Worm (Caenorhabditis elegans) whole organism, midembryonic: ENCODE results near the gene C45G9.6.

Source experiments
- T22C8.4 ChIP-seq: fragments of 200-800 bp; sonication (Bioruptor generic); IDR thresholded peaks from 2 replicates; pipeline ENCODE4 v1.3.6; 2022; ENCODE audit warnings: missing genetic modification characterization, missing compliant biosample characterization
- cog-1 ChIP-seq: sonication (generic microtip); optimal IDR thresholded peaks from 2 replicates; lab custom pipeline; 2016; ENCODE audit warnings: missing genetic modification characterization, missing compliant biosample characterization
- flt-1 ChIP-seq: fragments of 200-800 bp; sonication (Bioruptor generic); IDR thresholded peaks from 2 replicates; pipeline ENCODE4 v1.3.6; 2022; ENCODE audit warnings: missing genetic modification characterization, missing compliant biosample characterization
- klf-2 ChIP-seq: fragments of 200-800 bp; sonication (Bioruptor generic); conservative IDR thresholded peaks from 2 replicates; pipeline ENCODE4 v1.3.6; 2022; ENCODE audit warnings: missing genetic modification reagents, missing genetic modification characterization, missing compliant biosample characterization
- med-1 ChIP-seq: sonication (generic microtip); optimal IDR thresholded peaks from 2 replicates; lab custom pipeline; 2017; ENCODE audit warnings: missing genetic modification characterization, mild to moderate bottlenecking, missing compliant biosample characterization, antibody characterized with exemption, missing genetic modification reagents; ENCODE audit not compliant: insufficient read depth
- ref-1 ChIP-seq: fragments of 200-800 bp; sonication (Bioruptor generic); conservative IDR thresholded peaks from 2 replicates; pipeline ENCODE4 v1.3.6; 2022; ENCODE audit warnings: missing genetic modification reagents, missing genetic modification characterization, missing compliant biosample characterization
- tab-1 ChIP-seq: fragments of 200-800 bp; sonication (Bioruptor generic); IDR thresholded peaks from 2 replicates; pipeline ENCODE4 v1.3.6; 2022; ENCODE audit warnings: missing genetic modification characterization, missing compliant biosample characterization
- ztf-23 ChIP-seq: fragments of 200-800 bp; sonication (Bioruptor generic); IDR thresholded peaks from 2 replicates; pipeline ENCODE4 v1.3.6; 2022; ENCODE audit warnings: missing genetic modification reagents, missing genetic modification characterization, missing compliant biosample characterization
- ztf-29 ChIP-seq: fragments of 200-800 bp; sonication (Bioruptor generic); IDR thresholded peaks from 2 replicates; pipeline ENCODE4 v1.3.6; 2022; ENCODE audit warnings: missing genetic modification reagents, missing genetic modification characterization, missing compliant biosample characterization

Gene C45G9.6

ce11 chrIII:5024393-5024964 lies 11.8 kb upstream of the C45G9.6 start, which contains the start of gene pcf-11:
TSS of gene pcf-11 (plus strand) at chrIII:5024914.
- peak; percentile 11 for TF ChIP-seq med-1 (GFP tag; lab: Kevin White, UChicago)
- peak; percentile 22 for TF ChIP-seq cog-1 (tag; lab: Kevin White, UChicago)
- no peak for TF ChIP-seq ref-1
- no peak for TF ChIP-seq tab-1 (GFP tag; lab: Robert Waterston, UW)
- TF ChIP-seq ztf-23 (GFP tag; lab: Robert Waterston, UW), result peak; percentile 80
- no peak for TF ChIP-seq klf-2
- no peak for TF ChIP-seq ztf-29 (GFP tag; lab: Robert Waterston, UW)
- peak; percentile 91 for TF ChIP-seq T22C8.4 (GFP tag; lab: Robert Waterston, UW)
- TF ChIP-seq flt-1, result no peak

- no peak for TF ChIP-seq T22C8.4 (GFP tag; lab: Robert Waterston, UW)
- no peak for TF ChIP-seq ref-1
- TF ChIP-seq flt-1, result no peak
- TF ChIP-seq tab-1 (GFP tag; lab: Robert Waterston, UW), result no peak
- TF ChIP-seq cog-1 (tag; lab: Kevin White, UChicago), result no peak
- TF ChIP-seq ztf-29 (GFP tag; lab: Robert Waterston, UW), result no peak
- TF ChIP-seq med-1 (GFP tag; lab: Kevin White, UChicago), result no peak
- no peak for TF ChIP-seq klf-2
- no peak; the same call in 1 of the 2 replicates for TF ChIP-seq ztf-23 (GFP tag; lab: Robert Waterston, UW)
Measured at ce11 chrIII:5025136-5025629, 11.1 kb upstream of the C45G9.6 start.

- no peak for TF ChIP-seq cog-1 (tag; lab: Kevin White, UChicago)
- no peak for TF ChIP-seq T22C8.4 (GFP tag; lab: Robert Waterston, UW)
- TF ChIP-seq med-1 (GFP tag; lab: Kevin White, UChicago), result no peak
- TF ChIP-seq flt-1, result no peak
- TF ChIP-seq ref-1, result no peak
- TF ChIP-seq tab-1 (GFP tag; lab: Robert Waterston, UW), result no peak
- no peak for TF ChIP-seq klf-2
- no peak for TF ChIP-seq ztf-23 (GFP tag; lab: Robert Waterston, UW)
- no peak for TF ChIP-seq ztf-29 (GFP tag; lab: Robert Waterston, UW)
Measured at ce11 chrIII:5026366-5026765, 9.9 kb upstream of the C45G9.6 start.

- TF ChIP-seq med-1 (GFP tag; lab: Kevin White, UChicago) (no peak), klf-2 (no peak), cog-1 (tag; lab: Kevin White, UChicago) (no peak), flt-1 (no peak), T22C8.4 (GFP tag; lab: Robert Waterston, UW) (no peak), tab-1 (GFP tag; lab: Robert Waterston, UW) (no peak), ref-1 (no peak), ztf-29 (GFP tag; lab: Robert Waterston, UW) (no peak), ztf-23 (GFP tag; lab: Robert Waterston, UW) (no peak)
Measured at ce11 chrIII:5027219-5027618, 9.0 kb upstream of the C45G9.6 start.

- TF ChIP-seq T22C8.4 (GFP tag; lab: Robert Waterston, UW) (no peak), klf-2 (no peak), cog-1 (tag; lab: Kevin White, UChicago) (no peak), ztf-23 (GFP tag; lab: Robert Waterston, UW) (no peak), ref-1 (no peak), med-1 (GFP tag; lab: Kevin White, UChicago) (no peak), flt-1 (no peak), ztf-29 (GFP tag; lab: Robert Waterston, UW) (no peak), tab-1 (GFP tag; lab: Robert Waterston, UW) (no peak)
Measured at ce11 chrIII:5030629-5031028, 5.6 kb upstream of the C45G9.6 start, which contains the start of gene klp-6. TSS of gene klp-6 (plus strand) at chrIII:5030929.

- TF ChIP-seq med-1 (GFP tag; lab: Kevin White, UChicago) (peak; percentile 29), cog-1 (tag; lab: Kevin White, UChicago) (peak; percentile 78), ztf-23 (GFP tag; lab: Robert Waterston, UW) (peak; percentile 95), ref-1 (peak; percentile 82), T22C8.4 (GFP tag; lab: Robert Waterston, UW) (peak; percentile 85), flt-1 (peak; percentile 94), tab-1 (GFP tag; lab: Robert Waterston, UW) (peak; percentile 91), ztf-29 (GFP tag; lab: Robert Waterston, UW) (peak; percentile 90), klf-2 (peak; percentile 87)
Measured at ce11 chrIII:5031375-5031836, 4.9 kb upstream of the C45G9.6 start.

ce11 chrIII:5042112-5042511 lies 5.9 kb downstream of the C45G9.6 start, which contains the start of gene nlp-43:
TSS of gene nlp-43 (plus strand) at chrIII:5042412.
- TF ChIP-seq cog-1 (tag; lab: Kevin White, UChicago), result no peak
- no peak for TF ChIP-seq ztf-29 (GFP tag; lab: Robert Waterston, UW)
- TF ChIP-seq T22C8.4 (GFP tag; lab: Robert Waterston, UW), result no peak
- TF ChIP-seq klf-2, result no peak
- no peak for TF ChIP-seq med-1 (GFP tag; lab: Kevin White, UChicago)
- no peak for TF ChIP-seq ref-1
- no peak for TF ChIP-seq flt-1
- no peak for TF ChIP-seq tab-1 (GFP tag; lab: Robert Waterston, UW)
- no peak for TF ChIP-seq ztf-23 (GFP tag; lab: Robert Waterston, UW)

- TF ChIP-seq ztf-23 (GFP tag; lab: Robert Waterston, UW), result no peak
- TF ChIP-seq flt-1, result no peak
- TF ChIP-seq med-1 (GFP tag; lab: Kevin White, UChicago), result no peak
- TF ChIP-seq ref-1, result no peak
- TF ChIP-seq ztf-29 (GFP tag; lab: Robert Waterston, UW), result no peak
- TF ChIP-seq T22C8.4 (GFP tag; lab: Robert Waterston, UW), result no peak
- no peak for TF ChIP-seq cog-1 (tag; lab: Kevin White, UChicago)
- no peak for TF ChIP-seq klf-2
- no peak for TF ChIP-seq tab-1 (GFP tag; lab: Robert Waterston, UW)
Measured at ce11 chrIII:5044709-5045108, 8.5 kb downstream of the C45G9.6 start, which contains the start of gene C45G9.14. TSS of gene C45G9.14 (plus strand) at chrIII:5045009.

- no peak for TF ChIP-seq ztf-29 (GFP tag; lab: Robert Waterston, UW)
- peak; percentile 21 for TF ChIP-seq cog-1 (tag; lab: Kevin White, UChicago)
- peak; percentile 71 for TF ChIP-seq ztf-23 (GFP tag; lab: Robert Waterston, UW)
Measured at ce11 chrIII:5047175-5047574, 10.9 kb downstream of the C45G9.6 start, which contains the start of gene txbp-3. TSS of gene txbp-3 (minus strand) at chrIII:5047459.
